Worm (Caenorhabditis elegans) whole organism, midembryonic: ENCODE results near the gene mrpl-37.

Source experiments
- ztf-23 ChIP-seq: fragments of 200-800 bp; sonication (Bioruptor generic); IDR thresholded peaks from 2 replicates; pipeline ENCODE4 v1.3.6; 2022; ENCODE audit warnings: missing genetic modification reagents, missing genetic modification characterization, missing compliant biosample characterization
- ztf-29 ChIP-seq: fragments of 200-800 bp; sonication (Bioruptor generic); IDR thresholded peaks from 2 replicates; pipeline ENCODE4 v1.3.6; 2022; ENCODE audit warnings: missing genetic modification reagents, missing genetic modification characterization, missing compliant biosample characterization

DNA sequence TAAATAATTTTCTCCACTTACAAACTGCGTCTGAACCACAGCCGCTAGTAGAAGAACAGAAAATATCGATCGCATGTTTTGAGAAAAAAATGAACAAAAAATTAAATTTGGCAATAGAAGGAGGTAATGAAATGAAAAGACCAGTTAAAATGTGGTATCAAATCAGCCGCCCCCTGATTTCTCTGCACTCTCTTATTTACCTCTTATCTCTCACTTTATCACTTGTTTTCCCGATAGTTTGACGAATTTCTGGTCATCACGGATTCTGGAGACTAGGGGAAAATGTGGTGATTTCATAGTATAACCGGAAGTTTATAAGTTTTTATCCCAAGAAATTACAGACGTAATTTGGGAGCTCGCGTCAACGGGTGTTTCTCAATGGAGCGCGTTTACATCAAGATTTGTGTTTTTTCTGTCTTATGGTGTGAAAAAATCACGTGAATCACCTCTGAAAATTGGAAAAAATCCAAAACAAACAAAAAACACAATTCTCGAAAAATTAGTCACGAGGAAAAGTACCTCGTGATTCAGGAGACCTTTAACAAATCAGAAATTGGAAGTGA is 18.9 kb upstream of the mrpl-37 start, which contains the start of gene clec-146:
- TF ChIP-seq ztf-23 (GFP tag; lab: Robert Waterston, UW) (no peak), ztf-29 (GFP tag; lab: Robert Waterston, UW) (no peak)
